Fruit fly (Drosophila melanogaster): ENCODE data around the gene out.

DNA sequence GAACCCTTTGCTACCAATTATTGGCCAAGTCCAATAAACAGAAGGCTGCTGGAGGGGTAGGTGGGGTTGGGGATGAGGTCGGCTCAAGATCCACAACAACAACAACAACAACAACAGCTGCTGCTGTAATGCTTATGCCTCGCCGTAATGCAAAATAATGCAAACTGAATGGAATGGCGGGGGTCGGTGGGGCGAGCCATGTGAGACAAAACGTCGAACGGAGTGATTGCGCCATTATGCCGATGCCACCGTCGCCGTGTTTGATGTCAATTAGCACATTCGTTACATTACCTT, 61.3 kb downstream of the out start:
- no peak for TF ChIP-seq Hr39 (GFP tag; optimal IDR thresholded peaks at IDR 0.05)
- no peak for TF ChIP-seq CG1621 (tag; optimal IDR thresholded peaks at IDR 0.05)
- no peak for TF ChIP-seq CG11294 (GFP tag; IDR thresholded peaks at IDR 0.05)
- no peak for TF ChIP-seq Sox14 (GFP tag; optimal IDR thresholded peaks at IDR 0.05)
- no peak for TF ChIP-seq CG3919 (GFP tag; optimal IDR thresholded peaks at IDR 0.05)
- no peak for TF ChIP-seq Gug (GFP tag; IDR thresholded peaks at IDR 0.05)
- TF ChIP-seq Smox (GFP tag; optimal IDR thresholded peaks at IDR 0.05): no peak
- TF ChIP-seq Hr4 (GFP tag; optimal IDR thresholded peaks at IDR 0.05): no peak
- no peak for TF ChIP-seq net (GFP tag; optimal IDR thresholded peaks at IDR 0.05)
- no peak for TF ChIP-seq fd59A (GFP tag; optimal IDR thresholded peaks at IDR 0.05)
- no peak for TF ChIP-seq CG4318 (GFP tag; optimal IDR thresholded peaks at IDR 0.05)
- no peak for TF ChIP-seq topi (GFP tag; optimal IDR thresholded peaks at IDR 0.05)

All from whole organism, prepupa.